Worm (Caenorhabditis elegans): ENCODE results near the gene Y22D7AR.2.

DNA sequence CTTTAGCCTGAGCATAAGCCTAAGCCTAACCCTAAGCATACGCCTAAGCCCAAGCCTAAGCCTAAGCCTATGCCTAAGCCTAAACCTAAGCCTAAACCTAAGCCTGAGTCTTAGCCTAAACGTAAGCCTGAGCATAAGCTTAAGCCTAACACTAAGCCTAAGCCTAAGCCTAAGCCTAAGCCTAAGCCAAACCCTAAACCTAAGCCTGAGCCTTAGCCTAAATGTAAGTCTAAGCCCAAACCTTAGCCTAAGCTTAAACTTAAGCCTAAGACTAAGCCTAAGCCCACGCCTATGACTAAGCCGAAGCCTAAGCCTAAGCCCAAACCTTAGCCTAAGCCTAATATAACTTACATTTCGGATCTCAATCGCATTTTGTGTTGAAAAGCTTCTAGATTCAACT lies 1.7 kb upstream of the Y22D7AR.2 start:
- no peak for TF ChIP-seq cog-1 (tag; optimal IDR thresholded peaks at IDR 0.05)
- no peak for TF ChIP-seq T22C8.4 (GFP tag; IDR thresholded peaks at IDR 0.05)
- no peak for TF ChIP-seq med-1 (GFP tag; optimal IDR thresholded peaks at IDR 0.05; ENCODE audit: insufficient read depth)
- no peak for TF ChIP-seq klf-2 (GFP tag; conservative IDR thresholded peaks at IDR 0.05)
- no peak for TF ChIP-seq tab-1 (GFP tag; IDR thresholded peaks at IDR 0.05)
- no peak for TF ChIP-seq flt-1 (GFP tag; IDR thresholded peaks at IDR 0.05)
- TF ChIP-seq ref-1 (GFP tag; conservative IDR thresholded peaks at IDR 0.05): no peak
- TF ChIP-seq ztf-23 (GFP tag; IDR thresholded peaks at IDR 0.05): no peak

Measured in whole organism, midembryonic.